Worm (Caenorhabditis elegans) whole organism, L4 larva: ENCODE results near the gene R05H10.7.

Source experiments
- F37D6.2 ChIP-seq: sonication (generic microtip); optimal IDR thresholded peaks from 2 replicates; lab custom pipeline; 2016; ENCODE audit warnings: mild to moderate bottlenecking, missing genetic modification characterization, missing compliant biosample characterization
- Y75B8A.6 ChIP-seq: fragments of 200-800 bp; sonication (Bioruptor generic); IDR thresholded peaks from 2 replicates; pipeline ENCODE4 v1.3.6; 2022; ENCODE audit warnings: missing genetic modification reagents, missing genetic modification characterization, missing compliant biosample characterization
- aha-1 ChIP-seq: fragments of 150-350 bp; peaks from one replicate; lab custom pipeline; 2014; ENCODE audit warnings: missing biosample characterization, missing genetic modification characterization
- ceh-20 ChIP-seq: fragments of 200-800 bp; sonication (Bioruptor generic); IDR thresholded peaks from 2 replicates; pipeline ENCODE4 v1.3.6; 2022; ENCODE audit warnings: missing genetic modification reagents, missing genetic modification characterization, missing compliant biosample characterization
- daf-16 ChIP-seq, 3 experiments: sonication (generic microtip); optimal IDR thresholded peaks; 2 replicates each; lab custom pipeline; 2016 to 2017; ENCODE audit warnings: missing genetic modification characterization in 3 of 3, missing genetic modification reagents in 3 of 3, mild to moderate bottlenecking in 2 of 3, missing compliant biosample characterization in 2 of 3, missing biosample characterization in 1 of 3, moderate library complexity in 1 of 3
- daf-8 ChIP-seq: fragments of 200-800 bp; sonication (Bioruptor generic); IDR thresholded peaks from 2 replicates; pipeline ENCODE4 v1.3.6; 2022; ENCODE audit warnings: missing genetic modification characterization, missing compliant biosample characterization
- dmd-6 ChIP-seq: fragments of 200-800 bp; sonication (Bioruptor generic); IDR thresholded peaks from 2 replicates; pipeline ENCODE4 v1.3.6; 2022; ENCODE audit warnings: missing genetic modification reagents, missing genetic modification characterization, missing compliant biosample characterization
- dmd-8 ChIP-seq: fragments of 200-800 bp; sonication (Bioruptor generic); IDR thresholded peaks from 2 replicates; pipeline ENCODE4 v1.3.6; 2022; ENCODE audit warnings: missing genetic modification characterization, missing compliant biosample characterization
- dpl-1 ChIP-seq: fragments of 150-350 bp; optimal IDR thresholded peaks from 2 replicates; lab custom pipeline; 2014; ENCODE audit warnings: missing biosample characterization, missing genetic modification reagents, missing genetic modification characterization
- dve-1 ChIP-seq: sonication (generic microtip); optimal IDR thresholded peaks from 2 replicates; lab custom pipeline; 2017; ENCODE audit warnings: antibody characterized with exemption, mild to moderate bottlenecking, missing genetic modification characterization, missing compliant biosample characterization; ENCODE audit not compliant: insufficient read depth
- hif-1 ChIP-seq, 2 experiments: sonication (generic microtip); optimal IDR thresholded peaks; 2 replicates each; lab custom pipeline; 2016 to 2017; ENCODE audit warnings: missing compliant biosample characterization in 2 of 2, missing genetic modification characterization in 2 of 2, missing genetic modification reagents in 2 of 2, missing genotype in 2 of 2, mild to moderate bottlenecking in 1 of 2
- hlh-11 ChIP-seq: fragments of 200-800 bp; sonication (Bioruptor generic); optimal IDR thresholded peaks from 2 replicates; lab custom pipeline; 2018; ENCODE audit warnings: mild to moderate bottlenecking, missing genetic modification characterization, missing compliant biosample characterization
- hlh-30 ChIP-seq: sonication (generic microtip); optimal IDR thresholded peaks from 2 replicates; lab custom pipeline; 2017; ENCODE audit warnings: antibody characterized with exemption, mild to moderate bottlenecking, missing genetic modification characterization, missing compliant biosample characterization; ENCODE audit not compliant: insufficient read depth
- hmg-1.1 ChIP-seq: fragments of 200-800 bp; sonication (Bioruptor generic); IDR thresholded peaks from 2 replicates; pipeline ENCODE4 v1.3.6; 2022; ENCODE audit warnings: missing genetic modification reagents, missing genetic modification characterization, missing compliant biosample characterization
- lim-7 ChIP-seq: fragments of 200-800 bp; sonication (Bioruptor generic); IDR thresholded peaks from 2 replicates; pipeline ENCODE4 v1.3.6; 2022; ENCODE audit warnings: missing genetic modification characterization, missing compliant biosample characterization
- lin-15B ChIP-seq: fragments of 150-350 bp; sonication (generic microtip); optimal IDR thresholded peaks from 3 replicates; lab custom pipeline; 2014; ENCODE audit warnings: missing biosample characterization, missing genetic modification characterization
- lin-38 ChIP-seq: fragments of 200-800 bp; sonication (Bioruptor generic); IDR thresholded peaks from 2 replicates; pipeline ENCODE4 v1.3.6; 2022; ENCODE audit warnings: missing genetic modification reagents, missing genetic modification characterization, missing compliant biosample characterization
- lin-39 ChIP-seq: fragments of 150-350 bp; optimal IDR thresholded peaks from 2 replicates; lab custom pipeline; 2014; ENCODE audit warnings: missing biosample characterization, missing genetic modification reagents, missing genetic modification characterization
- lir-3 ChIP-seq: sonication (generic microtip); optimal IDR thresholded peaks from 2 replicates; lab custom pipeline; 2016; ENCODE audit warnings: mild to moderate bottlenecking, missing genetic modification characterization, missing compliant biosample characterization
- lsy-2 ChIP-seq, 2 experiments: fragments of 150-350 bp in 1 of 2; sonication (generic microtip) in 1 of 2; optimal IDR thresholded peaks; 2 replicates each; lab custom pipeline; 2014 to 2017; ENCODE audit warnings: missing biosample characterization in 2 of 2, missing genetic modification characterization in 2 of 2
- mdl-1 ChIP-seq, 2 experiments: fragments of 150-350 bp in 1 of 2; sonication (generic microtip) in 1 of 2; optimal IDR thresholded peaks; 2 replicates each; lab custom pipeline; 2014 to 2017; ENCODE audit warnings: missing biosample characterization in 2 of 2, missing genetic modification characterization in 2 of 2
- mdt-29 ChIP-seq: fragments of 200-800 bp; sonication (Bioruptor generic); IDR thresholded peaks from 2 replicates; pipeline ENCODE4 v1.3.6; 2022; ENCODE audit warnings: missing genetic modification reagents, missing genetic modification characterization, missing compliant biosample characterization
- mep-1 ChIP-seq: fragments of 150-350 bp; sonication (generic microtip); optimal IDR thresholded peaks from 3 replicates; lab custom pipeline; 2014; ENCODE audit warnings: missing biosample characterization, missing genetic modification characterization
- nhr-10 ChIP-seq: fragments of 150-350 bp; optimal IDR thresholded peaks from 2 replicates; lab custom pipeline; 2014; ENCODE audit warnings: missing biosample characterization, missing genetic modification characterization
- nhr-102 ChIP-seq: sonication (generic microtip); optimal IDR thresholded peaks from 2 replicates; lab custom pipeline; 2016; ENCODE audit warnings: mild to moderate bottlenecking, missing genetic modification characterization, moderate library complexity, missing compliant biosample characterization
- nhr-111 ChIP-seq: fragments of 200-800 bp; sonication (Bioruptor generic); optimal IDR thresholded peaks from 2 replicates; lab custom pipeline; 2018; ENCODE audit warnings: mild to moderate bottlenecking, missing genetic modification characterization, missing compliant biosample characterization
- nhr-237 ChIP-seq: sonication (generic microtip); optimal IDR thresholded peaks from 2 replicates; lab custom pipeline; 2017; ENCODE audit warnings: missing biosample characterization, missing genetic modification characterization
- nhr-25 ChIP-seq: sonication (generic microtip); optimal IDR thresholded peaks from 2 replicates; lab custom pipeline; 2017; ENCODE audit warnings: missing genetic modification characterization, mild to moderate bottlenecking, missing compliant biosample characterization, antibody characterized with exemption, moderate library complexity, borderline replicate concordance; ENCODE audit not compliant: insufficient read depth
- nhr-28 ChIP-seq: fragments of 150-350 bp; optimal IDR thresholded peaks from 2 replicates; lab custom pipeline; 2014; ENCODE audit warnings: missing biosample characterization, missing genetic modification characterization
- nhr-42 ChIP-seq: fragments of 200-800 bp; sonication (Bioruptor generic); IDR thresholded peaks from 2 replicates; pipeline ENCODE4 v1.3.6; 2022; ENCODE audit warnings: missing genetic modification characterization, missing compliant biosample characterization
- nhr-48 ChIP-seq: sonication (generic microtip); optimal IDR thresholded peaks from 2 replicates; lab custom pipeline; 2016; ENCODE audit warnings: mild to moderate bottlenecking, missing genetic modification characterization, missing compliant biosample characterization
- nhr-6 ChIP-seq: fragments of 150-350 bp; optimal IDR thresholded peaks from 2 replicates; lab custom pipeline; 2014; ENCODE audit warnings: missing biosample characterization, missing genetic modification characterization
- nhr-77 ChIP-seq: fragments of 150-350 bp; optimal IDR thresholded peaks from 2 replicates; lab custom pipeline; 2014; ENCODE audit warnings: missing biosample characterization, missing genetic modification characterization
- pha-4 ChIP-seq, 2 experiments: fragments of 150-350 bp in 1 of 2; fragments of 200-800 bp in 1 of 2; sonication (Bioruptor generic) in 1 of 2; IDR thresholded peaks in 1 of 2; optimal IDR thresholded peaks in 1 of 2; 2 replicates each; pipeline versions ENCODE4 v1.3.6 to Lab custom; 2014 to 2022; ENCODE audit warnings: missing genetic modification characterization in 2 of 2, missing genetic modification reagents in 2 of 2, missing biosample characterization in 1 of 2, missing compliant biosample characterization in 1 of 2
- php-3 ChIP-seq: fragments of 200-800 bp; sonication (Bioruptor generic); IDR thresholded peaks from 2 replicates; pipeline ENCODE4 v1.3.6; 2022; ENCODE audit warnings: missing genetic modification reagents, missing genetic modification characterization, missing compliant biosample characterization
- rbr-2 ChIP-seq: sonication (generic microtip); optimal IDR thresholded peaks from 2 replicates; lab custom pipeline; 2016; ENCODE audit warnings: missing genotype, missing genetic modification characterization, missing compliant biosample characterization
- sdz-12 ChIP-seq: fragments of 200-800 bp; sonication (Bioruptor generic); optimal IDR thresholded peaks from 2 replicates; lab custom pipeline; 2018; ENCODE audit warnings: mild to moderate bottlenecking, missing genetic modification characterization, missing compliant biosample characterization
- skn-1 ChIP-seq: fragments of 150-350 bp; optimal IDR thresholded peaks from 2 replicates; lab custom pipeline; 2014; ENCODE audit warnings: missing biosample characterization, missing genetic modification characterization
- snpc-1.2 ChIP-seq: fragments of 200-800 bp; sonication (Bioruptor generic); IDR thresholded peaks from 2 replicates; pipeline ENCODE4 v1.3.6; 2022; ENCODE audit warnings: missing genetic modification reagents, missing genetic modification characterization, missing compliant biosample characterization
- unc-62 ChIP-seq, 3 experiments: fragments of 150-350 bp in 1 of 3; sonication (generic microtip); optimal IDR thresholded peaks in 2 of 3; peaks in 1 of 3; 1 replicate in 1 of 3; 2 replicates in 2 of 3; lab custom pipeline; 2014 to 2017; ENCODE audit warnings: missing biosample characterization in 3 of 3, missing genetic modification characterization in 3 of 3, missing genetic modification reagents in 3 of 3, missing genotype in 1 of 3
- zip-11 ChIP-seq: fragments of 200-800 bp; sonication (Bioruptor generic); IDR thresholded peaks from 2 replicates; pipeline ENCODE4 v1.3.6; 2022; ENCODE audit warnings: missing genetic modification characterization, missing compliant biosample characterization
- ztf-11 ChIP-seq: fragments of 150-350 bp; optimal IDR thresholded peaks from 2 replicates; lab custom pipeline; 2014; ENCODE audit warnings: missing biosample characterization, missing genetic modification characterization
- ztf-7 ChIP-seq: fragments of 150-350 bp; optimal IDR thresholded peaks from 2 replicates; lab custom pipeline; 2014; ENCODE audit warnings: missing biosample characterization, missing genetic modification characterization

The R05H10.7 gene

DNA sequence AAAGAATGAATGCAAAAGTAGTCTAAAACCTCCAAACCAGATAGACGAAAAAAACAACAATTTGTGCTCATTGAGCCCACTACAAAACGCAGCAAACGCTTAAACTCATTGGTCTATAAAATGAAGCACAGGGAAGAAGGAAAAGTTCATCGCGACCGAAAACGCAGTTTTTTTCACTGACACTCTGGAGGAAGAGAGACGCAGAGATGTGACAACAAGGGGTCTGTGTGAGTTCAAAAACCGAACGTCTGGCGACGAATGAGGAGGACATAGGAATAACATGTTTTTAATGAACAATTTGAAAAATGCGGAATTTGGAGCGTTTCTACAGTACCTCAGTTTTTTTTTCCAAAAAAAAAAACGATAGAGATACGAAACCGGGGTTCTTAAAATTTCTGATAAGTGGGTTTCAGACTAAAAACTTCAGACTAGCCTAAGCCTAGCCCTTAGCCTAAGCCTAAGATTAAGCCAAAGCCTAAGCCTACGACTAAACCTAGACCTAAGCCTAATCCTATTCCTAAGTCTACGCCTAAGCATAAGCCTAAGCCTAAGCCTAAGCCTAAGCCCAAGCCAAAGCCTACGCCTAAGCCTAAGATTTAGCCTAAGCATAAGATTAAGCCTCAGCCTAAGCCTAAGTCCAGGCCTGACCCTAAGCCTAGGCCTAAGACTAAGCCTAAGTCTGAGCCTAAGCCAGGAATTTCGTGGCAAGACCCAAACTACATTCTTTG lies 35.9 kb upstream of the R05H10.7 start (continued):
- TF ChIP-seq dmd-6 (peak; percentile 55), ztf-11 (tag; lab: Kevin White, UChicago) (no peak), hif-1 (tag; optimal IDR thresholded peaks at IDR 0.05; lab: Kevin White, UChicago) (no peak), mep-1 (tag; lab: Kevin White, UChicago) (peak; percentile 18), skn-1 (tag; lab: Kevin White, UChicago) (no peak), lir-3 (no peak), nhr-237 (no peak), lin-38 (GFP tag; lab: Robert Waterston, UW) (no peak)

ce11 chrII:14820460-14820859 lies 34.9 kb upstream of the R05H10.7 start:
- TF ChIP-seq zip-11 (GFP tag; lab: Robert Waterston, UW): no peak
- TF ChIP-seq lim-7 (GFP tag; lab: Robert Waterston, UW): no peak
- TF ChIP-seq dve-1: peak; percentile 8
- TF ChIP-seq aha-1 (tag; lab: Kevin White, UChicago): peak; percentile 63
- no peak for TF ChIP-seq nhr-10 (tag; lab: Kevin White, UChicago)
- peak; percentile 40; the same call in 1 of the 2 replicates for TF ChIP-seq dmd-6
- no peak for TF ChIP-seq pha-4 (GFP tag; IDR thresholded peaks at IDR 0.05; lab: Robert Waterston, UW)
- peak; percentile 60 for TF ChIP-seq pha-4 (tag; optimal IDR thresholded peaks at IDR 0.05; lab: Kevin White, UChicago)
- no peak for TF ChIP-seq F37D6.2
- TF ChIP-seq mdt-29 (GFP tag; lab: Robert Waterston, UW): no peak
- no peak for TF ChIP-seq hlh-11 (tag; lab: Kevin White, UChicago)
- no peak for TF ChIP-seq sdz-12 (GFP tag; lab: Kevin White, UChicago)
- peak; percentile 1 for TF ChIP-seq hlh-30 (tag; lab: Kevin White, UChicago)
- no peak for TF ChIP-seq hif-1 (tag; optimal IDR thresholded peaks at IDR 0.05; lab: Kevin White, UChicago)
- peak; percentile 24 for TF ChIP-seq nhr-77 (tag; lab: Kevin White, UChicago)
- TF ChIP-seq nhr-28: peak; percentile 28
- TF ChIP-seq, all 104 proteins: peak for 7

DNA sequence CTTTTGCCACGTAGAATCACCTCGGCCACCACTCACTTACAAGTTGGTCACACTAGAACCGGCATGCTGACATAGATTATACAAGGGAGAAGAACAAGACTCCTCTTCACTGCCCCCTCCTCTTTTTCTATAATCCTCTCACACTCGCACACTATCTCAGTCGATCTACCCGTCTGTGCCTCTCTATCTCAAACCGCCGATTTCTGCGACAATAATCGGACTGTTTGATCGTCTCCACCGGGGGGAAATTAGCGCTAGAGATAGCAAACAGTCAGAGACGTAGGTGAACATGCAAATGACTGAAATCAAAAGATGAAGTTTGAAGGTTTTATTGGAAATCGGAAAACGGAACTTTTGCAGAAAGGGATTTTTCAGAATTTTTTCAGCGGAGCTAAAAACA lies 32.9 kb upstream of the R05H10.7 start:
- peak; percentile 60 for TF ChIP-seq dpl-1 (GFP tag; lab: Kevin White, UChicago)
- TF ChIP-seq lsy-2 (tag; optimal IDR thresholded peaks at IDR 0.05; lab: Kevin White, UChicago): peak in 1 of 2 experiments; percentile 59
- peak; percentile 22 for TF ChIP-seq rbr-2
- no peak for TF ChIP-seq nhr-111 (GFP tag; lab: Kevin White, UChicago)
- TF ChIP-seq ceh-20 (GFP tag; lab: Robert Waterston, UW): no peak
- no peak for TF ChIP-seq daf-8 (GFP tag; lab: Robert Waterston, UW)
- TF ChIP-seq nhr-28: peak; percentile 88
- TF ChIP-seq hif-1 (tag; optimal IDR thresholded peaks at IDR 0.05; lab: Kevin White, UChicago): peak in 1 of 2 experiments; percentile 3
- TF ChIP-seq dve-1: peak; percentile 88
- TF ChIP-seq snpc-1.2 (GFP tag; lab: Robert Waterston, UW): no peak
- TF ChIP-seq dmd-6: peak; percentile 92
- no peak for TF ChIP-seq unc-62 (GFP tag; optimal IDR thresholded peaks at IDR 0.05 in 1 of 2; lab: Kevin White, UChicago)
- TF ChIP-seq unc-62 (tag; optimal IDR thresholded peaks at IDR 0.05; lab: Kevin White, UChicago): no peak
- TF ChIP-seq Y75B8A.6 (GFP tag; lab: Robert Waterston, UW): no peak
- TF ChIP-seq zip-11 (GFP tag; lab: Robert Waterston, UW): no peak
- peak; percentile 54; the same call in 1 of the 2 replicates for TF ChIP-seq hmg-1.1
- 0 out of 2 replicates have a peak, but pooled peaks have one; percentile 21 for TF ChIP-seq php-3
- TF ChIP-seq dmd-8 (GFP tag; lab: Robert Waterston, UW): no peak
- no peak for TF ChIP-seq lin-15B
- no peak for TF ChIP-seq ztf-7 (tag; lab: Kevin White, UChicago)
- TF ChIP-seq nhr-10 (tag; lab: Kevin White, UChicago): peak; percentile 54
- TF ChIP-seq hlh-11 (tag; lab: Kevin White, UChicago): peak; percentile 88
- peak; percentile 79 for TF ChIP-seq nhr-42 (GFP tag; lab: Robert Waterston, UW)
- TF ChIP-seq nhr-77 (tag; lab: Kevin White, UChicago): peak; percentile 97
- TF ChIP-seq nhr-6 (tag; lab: Kevin White, UChicago): peak; percentile 39
- no peak for TF ChIP-seq daf-16 (GFP tag; optimal IDR thresholded peaks at IDR 0.05; lab: Kevin White, UChicago)
- peak; percentile 69 for TF ChIP-seq daf-16 (tag; optimal IDR thresholded peaks at IDR 0.05; lab: Kevin White, UChicago)
- peak; percentile 78 for TF ChIP-seq nhr-25 (tag; lab: Kevin White, UChicago)
- TF ChIP-seq lin-39 (tag; lab: Kevin White, UChicago): no peak
- TF ChIP-seq hlh-30 (tag; lab: Kevin White, UChicago): peak; percentile 79
- peak in 1 of 2 experiments; percentile 59 for TF ChIP-seq mdl-1 (tag; optimal IDR thresholded peaks at IDR 0.05; lab: Kevin White, UChicago)
- peak; percentile 66 for TF ChIP-seq nhr-102
- TF ChIP-seq nhr-48 (tag; lab: Kevin White, UChicago): peak; percentile 64
